Worm (Caenorhabditis elegans) whole organism, L4 larva: ENCODE data around the gene rsks-1.

ENCODE experiments used
- R02D3.7 ChIP-seq: fragments of 150-350 bp; sonication (generic microtip); optimal IDR thresholded peaks from 3 replicates; lab custom pipeline; 2014; ENCODE audit warnings: missing biosample characterization, missing genetic modification characterization
- Y48G9A.11 ChIP-seq: fragments of 200-800 bp; sonication (Bioruptor generic); IDR thresholded peaks from 2 replicates; pipeline ENCODE4 v1.3.6; 2022; ENCODE audit warnings: missing genetic modification reagents, missing genetic modification characterization, missing compliant biosample characterization
- ZK546.5 ChIP-seq, 2 experiments: sonication (generic microtip); optimal IDR thresholded peaks; 2 replicates each; lab custom pipeline; 2017; ENCODE audit warnings: missing biosample characterization in 2 of 2, missing genetic modification characterization in 2 of 2
- duxl-1 ChIP-seq: sonication (generic microtip); optimal IDR thresholded peaks from 2 replicates; lab custom pipeline; 2016; ENCODE audit warnings: mild to moderate bottlenecking, missing genetic modification characterization, moderate library complexity, missing compliant biosample characterization; ENCODE audit not compliant: poor library complexity
- mdl-1 ChIP-seq, 2 experiments: fragments of 150-350 bp in 1 of 2; sonication (generic microtip) in 1 of 2; optimal IDR thresholded peaks; 2 replicates each; lab custom pipeline; 2014 to 2017; ENCODE audit warnings: missing biosample characterization in 2 of 2, missing genetic modification characterization in 2 of 2
- nhr-10 ChIP-seq: fragments of 150-350 bp; optimal IDR thresholded peaks from 2 replicates; lab custom pipeline; 2014; ENCODE audit warnings: missing biosample characterization, missing genetic modification characterization
- skn-1 ChIP-seq: fragments of 150-350 bp; optimal IDR thresholded peaks from 2 replicates; lab custom pipeline; 2014; ENCODE audit warnings: missing biosample characterization, missing genetic modification characterization

DNA sequence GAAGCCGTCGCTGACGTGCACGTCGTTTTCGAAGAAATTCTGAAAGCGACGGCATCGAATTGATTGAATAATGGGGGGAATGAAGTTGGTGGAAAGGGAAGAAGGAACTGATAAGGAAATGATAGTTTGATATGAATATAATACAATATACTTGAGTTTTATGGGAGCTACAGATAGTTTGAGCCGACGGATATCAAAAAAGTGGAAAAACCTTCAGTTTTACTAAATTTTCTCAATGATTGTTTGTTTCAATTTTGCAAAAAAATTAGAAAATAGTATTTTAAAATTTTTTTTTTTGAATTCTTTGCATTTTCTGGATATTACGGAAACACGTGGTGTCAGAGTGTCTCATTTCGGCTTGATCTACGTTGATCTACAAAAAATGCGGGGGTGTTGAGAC, 25.9 kb downstream of the rsks-1 start, which contains the start of gene obr-1:
- TF ChIP-seq skn-1 (tag; lab: Kevin White, UChicago): no peak
- TF ChIP-seq R02D3.7 (tag; lab: Kevin White, UChicago): no peak
- no peak for TF ChIP-seq ZK546.5 (tag; optimal IDR thresholded peaks at IDR 0.05; lab: Kevin White, UChicago)
- no peak for TF ChIP-seq Y48G9A.11
- no peak for TF ChIP-seq nhr-10 (tag; lab: Kevin White, UChicago)
- no peak for TF ChIP-seq mdl-1 (tag; optimal IDR thresholded peaks at IDR 0.05; lab: Kevin White, UChicago)
- TF ChIP-seq duxl-1 (tag; lab: Kevin White, UChicago): no peak
